Worm (Caenorhabditis elegans) whole organism, L2 larva: ENCODE data around the gene nhr-118.

Source experiments
- F13H6.1 ChIP-seq: sonication (generic microtip); optimal IDR thresholded peaks from 2 replicates; lab custom pipeline; 2016; ENCODE audit warnings: missing genetic modification characterization, missing compliant biosample characterization
- ZK546.5 ChIP-seq: sonication (generic microtip); optimal IDR thresholded peaks from 2 replicates; lab custom pipeline; 2017; ENCODE audit warnings: missing biosample characterization, missing genetic modification characterization
- alr-1 ChIP-seq: fragments of 150-350 bp; optimal IDR thresholded peaks from 2 replicates; lab custom pipeline; 2014; ENCODE audit warnings: missing biosample characterization, missing genetic modification characterization
- aly-2 ChIP-seq: fragments of 150-350 bp; optimal IDR thresholded peaks from 2 replicates; lab custom pipeline; 2014; ENCODE audit warnings: missing biosample characterization, missing genetic modification characterization
- ama-1 ChIP-seq: fragments of 150-350 bp; optimal IDR thresholded peaks from 2 replicates; lab custom pipeline; 2018; ENCODE audit warnings: inconsistent platforms
- blmp-1 ChIP-seq: sonication (generic microtip); optimal IDR thresholded peaks from 2 replicates; lab custom pipeline; 2017; ENCODE audit warnings: missing genetic modification characterization, mild to moderate bottlenecking, missing compliant biosample characterization, antibody characterized with exemption, moderate library complexity; ENCODE audit not compliant: insufficient read depth
- ceh-16 ChIP-seq: fragments of 150-350 bp; optimal IDR thresholded peaks from 2 replicates; lab custom pipeline; 2014; ENCODE audit warnings: missing biosample characterization, missing genetic modification characterization
- ceh-82 ChIP-seq: fragments of 150-350 bp; optimal IDR thresholded peaks from 2 replicates; lab custom pipeline; 2014; ENCODE audit warnings: missing biosample characterization, missing genetic modification characterization
- dmd-4 ChIP-seq: sonication (generic microtip); optimal IDR thresholded peaks from 2 replicates; lab custom pipeline; 2017; ENCODE audit warnings: missing biosample characterization, missing genetic modification characterization
- egl-27 ChIP-seq: sonication (generic microtip); optimal IDR thresholded peaks from 3 replicates; lab custom pipeline; 2017; ENCODE audit warnings: missing biosample characterization, missing genetic modification reagents, missing genetic modification characterization
- elt-1 ChIP-seq: fragments of 150-350 bp; optimal IDR thresholded peaks from 2 replicates; lab custom pipeline; 2014; ENCODE audit warnings: missing biosample characterization, missing genetic modification characterization
- fos-1 ChIP-seq: fragments of 150-350 bp; optimal IDR thresholded peaks from 2 replicates; lab custom pipeline; 2014; ENCODE audit warnings: missing biosample characterization, missing genetic modification characterization
- lin-11 ChIP-seq: fragments of 150-350 bp; sonication (generic microtip); optimal IDR thresholded peaks from 2 replicates; lab custom pipeline; 2014; ENCODE audit warnings: missing biosample characterization, missing genetic modification characterization, inconsistent platforms, mixed read lengths
- lin-39 ChIP-seq: fragments of 150-350 bp; optimal IDR thresholded peaks from 2 replicates; lab custom pipeline; 2014; ENCODE audit warnings: missing biosample characterization, missing genetic modification reagents, missing genetic modification characterization
- mab-5 ChIP-seq: fragments of 150-350 bp; optimal IDR thresholded peaks from 2 replicates; lab custom pipeline; 2014; ENCODE audit warnings: missing biosample characterization, missing genetic modification characterization
- mdl-1 ChIP-seq, 2 experiments: fragments of 150-350 bp in 1 of 2; sonication (generic microtip) in 1 of 2; optimal IDR thresholded peaks; 2 replicates each; lab custom pipeline; 2017; ENCODE audit warnings: missing biosample characterization in 2 of 2, missing genetic modification characterization in 2 of 2
- nhr-10 ChIP-seq: sonication (generic microtip); optimal IDR thresholded peaks from 2 replicates; lab custom pipeline; 2017; ENCODE audit warnings: missing biosample characterization, missing genetic modification characterization
- nhr-11 ChIP-seq: fragments of 150-350 bp; optimal IDR thresholded peaks from 2 replicates; lab custom pipeline; 2014; ENCODE audit warnings: missing biosample characterization, missing genetic modification characterization
- nhr-12 ChIP-seq: fragments of 150-350 bp; optimal IDR thresholded peaks from 2 replicates; lab custom pipeline; 2014; ENCODE audit warnings: missing biosample characterization, missing genetic modification characterization
- nhr-23 ChIP-seq: fragments of 150-350 bp; optimal IDR thresholded peaks from 2 replicates; lab custom pipeline; 2014; ENCODE audit warnings: missing biosample characterization, missing genetic modification reagents, missing genetic modification characterization
- nhr-237 ChIP-seq: fragments of 150-350 bp; optimal IDR thresholded peaks from 2 replicates; lab custom pipeline; 2014; ENCODE audit warnings: missing biosample characterization, missing genetic modification characterization
- nhr-25 ChIP-seq: fragments of 150-350 bp; sonication (generic microtip); optimal IDR thresholded peaks from 3 replicates; lab custom pipeline; 2014; ENCODE audit warnings: missing biosample characterization, missing genetic modification characterization
- nhr-6 ChIP-seq: fragments of 150-350 bp; optimal IDR thresholded peaks from 2 replicates; lab custom pipeline; 2014; ENCODE audit warnings: missing biosample characterization, missing genetic modification characterization
- nhr-77 ChIP-seq: fragments of 150-350 bp; optimal IDR thresholded peaks from 2 replicates; lab custom pipeline; 2014; ENCODE audit warnings: missing biosample characterization, missing genetic modification characterization
- peb-1 ChIP-seq: fragments of 150-350 bp; optimal IDR thresholded peaks from 2 replicates; lab custom pipeline; 2014; ENCODE audit warnings: missing biosample characterization, missing genetic modification characterization
- sem-4 ChIP-seq: fragments of 150-350 bp; optimal IDR thresholded peaks from 2 replicates; lab custom pipeline; 2014; ENCODE audit warnings: missing biosample characterization, missing genetic modification reagents, missing genetic modification characterization
- skn-1 ChIP-seq: sonication (generic microtip); optimal IDR thresholded peaks from 2 replicates; lab custom pipeline; 2017; ENCODE audit warnings: missing biosample characterization, missing genetic modification characterization
- sma-3 ChIP-seq: sonication (generic microtip); optimal IDR thresholded peaks from 2 replicates; lab custom pipeline; 2016; ENCODE audit warnings: missing genetic modification reagents, missing genetic modification characterization, missing compliant biosample characterization
- sma-9 ChIP-seq, 2 experiments: fragments of 150-350 bp in 1 of 2; sonication (generic microtip) in 1 of 2; optimal IDR thresholded peaks; 2 replicates each; lab custom pipeline; 2014 to 2016; ENCODE audit warnings: missing genetic modification characterization in 2 of 2, mild to moderate bottlenecking in 1 of 2, missing biosample characterization in 1 of 2, missing compliant biosample characterization in 1 of 2, missing genetic modification reagents in 1 of 2, moderate library complexity in 1 of 2
- unc-39 ChIP-seq: fragments of 150-350 bp; optimal IDR thresholded peaks from 2 replicates; lab custom pipeline; 2014; ENCODE audit warnings: missing biosample characterization, missing genetic modification characterization
- zag-1 ChIP-seq: fragments of 150-350 bp; optimal IDR thresholded peaks from 2 replicates; lab custom pipeline; 2014; ENCODE audit warnings: missing biosample characterization, missing genetic modification characterization
- ztf-1 ChIP-seq: fragments of 200-800 bp; sonication (Bioruptor generic); conservative IDR thresholded peaks from 2 replicates; pipeline ENCODE4 v1.3.6; 2022; ENCODE audit warnings: missing genetic modification characterization, missing compliant biosample characterization

nhr-118 gene

DNA sequence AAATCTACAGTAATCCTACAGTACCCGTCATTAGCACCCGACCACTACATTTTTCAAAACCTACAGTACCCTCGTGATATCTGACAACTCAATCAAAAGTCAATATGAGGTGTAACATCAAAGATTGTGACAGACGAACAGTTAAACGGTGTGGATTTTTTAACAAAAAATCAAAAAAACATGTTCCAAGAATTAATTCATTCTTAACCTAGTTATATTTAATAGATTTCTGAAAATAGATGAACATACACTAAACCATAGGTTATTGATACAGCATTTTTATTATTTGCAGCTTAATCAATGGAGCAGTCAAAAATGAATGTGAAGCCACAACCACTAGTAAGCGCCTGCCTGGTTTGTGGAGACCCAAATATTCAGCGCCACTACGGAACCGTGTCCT, at the start of gene nhr-118:
Gene nhr-118 (plus strand): TSS at position 301 of the 400 bp plus-strand sequence.
- TF ChIP-seq sma-9 (GFP tag; optimal IDR thresholded peaks at IDR 0.05; lab: Kevin White, UChicago) (no peak), sma-9 (tag; optimal IDR thresholded peaks at IDR 0.05; lab: Kevin White, UChicago) (no peak), skn-1 (no peak), ceh-16 (tag; lab: Kevin White, UChicago) (no peak), peb-1 (tag; lab: Kevin White, UChicago) (no peak), elt-1 (tag; lab: Kevin White, UChicago) (no peak), alr-1 (tag; lab: Kevin White, UChicago) (no peak), blmp-1 (tag; lab: Kevin White, UChicago) (no peak), egl-27 (no peak)
- TF ChIP-seq, all 48 proteins: peak for 0

DNA sequence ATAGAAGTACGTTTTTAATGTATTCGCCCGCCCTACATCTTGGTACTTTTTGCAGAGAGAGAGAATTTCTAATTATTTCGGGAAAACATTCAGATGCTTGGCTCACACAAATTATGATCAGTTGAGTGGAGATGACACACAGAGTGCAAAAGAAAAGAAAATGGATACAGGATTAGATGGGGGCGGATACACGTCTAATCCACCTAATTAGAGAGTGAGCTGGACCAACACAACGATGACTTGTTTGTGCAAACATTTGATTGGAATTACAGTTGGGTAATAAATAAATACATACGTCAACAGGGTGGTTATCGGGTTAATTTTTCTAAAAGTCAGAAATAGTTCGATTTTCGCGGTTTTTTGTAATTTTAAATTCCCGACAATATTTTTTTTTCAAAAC, 48.5 kb upstream of the nhr-118 start:
- TF ChIP-seq ama-1 (lab: Kevin White, UChicago): no peak
- no peak for TF ChIP-seq nhr-10
- no peak for TF ChIP-seq blmp-1 (tag; lab: Kevin White, UChicago)
- no peak for TF ChIP-seq mdl-1 (tag; optimal IDR thresholded peaks at IDR 0.05; lab: Kevin White, UChicago)
- no peak for TF ChIP-seq aly-2
- no peak for TF ChIP-seq elt-1 (tag; lab: Kevin White, UChicago)
- TF ChIP-seq lin-39 (tag; lab: Kevin White, UChicago): no peak

DNA sequence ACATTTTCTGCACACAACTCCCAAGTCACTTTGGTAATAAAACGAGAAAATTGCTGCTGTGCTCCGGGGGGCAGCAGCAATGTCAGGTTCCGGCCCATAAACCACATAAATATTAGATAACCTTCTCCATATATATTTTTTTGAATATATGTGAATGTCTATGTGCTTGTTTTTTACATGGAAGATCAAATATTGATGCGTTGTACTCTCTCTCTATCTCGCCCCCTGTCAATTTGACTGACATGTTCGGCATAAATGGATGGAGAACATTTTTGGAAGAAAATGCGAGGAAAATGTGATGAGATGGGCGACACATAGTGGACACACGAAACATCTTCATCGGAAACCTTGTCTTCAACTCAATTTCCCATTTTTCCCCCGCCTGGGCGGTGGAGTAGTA, 47.6 kb upstream of the nhr-118 start:
- TF ChIP-seq ceh-82 (tag; lab: Kevin White, UChicago) (no peak), mab-5 (no peak), blmp-1 (tag; lab: Kevin White, UChicago) (no peak), nhr-6 (no peak), unc-39 (no peak), nhr-10 (no peak), nhr-77 (tag; lab: Kevin White, UChicago) (no peak), fos-1 (tag; lab: Kevin White, UChicago) (no peak), F13H6.1 (tag; lab: Kevin White, UChicago) (no peak), sem-4 (tag; lab: Kevin White, UChicago) (no peak), aly-2 (no peak), peb-1 (tag; lab: Kevin White, UChicago) (no peak), nhr-12 (no peak)

DNA sequence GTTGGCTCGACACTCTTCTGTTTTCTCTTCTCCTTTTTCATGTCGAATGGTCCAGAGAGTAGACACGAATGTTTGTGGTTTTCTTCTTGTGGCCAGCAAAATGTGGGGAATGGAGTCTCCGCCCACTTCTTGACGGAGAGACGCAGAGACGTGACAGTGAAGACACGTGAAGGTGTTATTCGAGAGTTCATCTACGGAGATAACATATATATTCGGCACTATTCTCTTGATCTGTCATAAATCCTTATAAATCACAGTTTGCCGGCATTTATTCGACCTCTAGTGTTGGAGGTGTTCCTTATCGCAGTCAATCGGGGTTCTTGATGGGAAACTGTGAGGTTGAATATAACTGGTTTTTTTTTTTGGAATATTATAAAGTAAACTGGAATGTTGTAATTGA, 46.1 kb upstream of the nhr-118 start, which contains the start of gene F32D1.3:
Gene F32D1.3 (minus strand): TSS at position 65 of the 400 bp plus-strand sequence.
- TF ChIP-seq mdl-1 (tag; optimal IDR thresholded peaks at IDR 0.05; lab: Kevin White, UChicago) (peak in 1 of 2 experiments; percentile 31), nhr-25 (tag; lab: Kevin White, UChicago) (peak; percentile 31), ZK546.5 (tag; lab: Kevin White, UChicago) (no peak), elt-1 (tag; lab: Kevin White, UChicago) (peak; percentile 10), ceh-16 (tag; lab: Kevin White, UChicago) (peak; percentile 43), sma-9 (GFP tag; optimal IDR thresholded peaks at IDR 0.05; lab: Kevin White, UChicago) (peak; percentile 53), sma-9 (tag; optimal IDR thresholded peaks at IDR 0.05; lab: Kevin White, UChicago) (no peak), nhr-23 (tag; lab: Kevin White, UChicago) (no peak)

DNA sequence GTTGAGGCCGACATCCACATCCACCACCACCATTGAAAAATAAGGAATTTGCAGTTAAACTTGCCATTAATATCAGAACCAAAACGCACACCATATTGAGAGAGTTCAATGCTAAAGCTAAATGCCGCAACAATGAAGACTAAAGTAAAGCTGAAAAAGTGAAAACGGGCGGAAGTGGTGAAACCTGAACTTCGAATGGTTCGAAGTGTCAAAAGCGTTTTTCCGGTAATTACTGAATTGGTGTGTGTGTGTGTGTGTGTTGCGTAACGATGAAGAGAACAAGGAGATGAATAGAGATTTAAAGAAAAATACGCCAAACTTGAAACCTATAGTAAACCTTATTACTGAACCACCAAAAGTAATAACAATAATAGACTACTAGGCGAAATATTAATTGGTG, 43.1 kb upstream of the nhr-118 start, which contains the start of gene grl-13:
Gene grl-13 (minus strand): TSS at position 101 of the 400 bp plus-strand sequence.
- TF ChIP-seq alr-1 (tag; lab: Kevin White, UChicago): no peak
- TF ChIP-seq zag-1: no peak
- TF ChIP-seq mab-5: no peak
- no peak for TF ChIP-seq dmd-4 (tag; lab: Kevin White, UChicago)
- no peak for TF ChIP-seq F13H6.1 (tag; lab: Kevin White, UChicago)
- no peak for TF ChIP-seq lin-11 (tag; lab: Kevin White, UChicago)
- TF ChIP-seq ztf-1 (GFP tag; lab: Robert Waterston, UW): no peak
- TF ChIP-seq nhr-11 (tag; lab: Kevin White, UChicago): no peak
- no peak for TF ChIP-seq nhr-23 (tag; lab: Kevin White, UChicago)
- no peak for TF ChIP-seq ama-1 (lab: Kevin White, UChicago)
- TF ChIP-seq nhr-237 (tag; lab: Kevin White, UChicago): no peak
- no peak for TF ChIP-seq sma-3 (GFP tag; lab: Kevin White, UChicago)
- no peak for TF ChIP-seq aly-2
